Worm (Caenorhabditis elegans) whole organism, L4 larva: Measurements from ENCODE around the gene Y53F4B.62.

ENCODE experiments used
- F49E8.2 ChIP-seq: sonication (generic microtip); optimal IDR thresholded peaks from 2 replicates; lab custom pipeline; 2016; ENCODE audit warnings: missing compliant biosample characterization, mild to moderate bottlenecking, missing genetic modification characterization, borderline replicate concordance
- T20F7.1 ChIP-seq: fragments of 200-800 bp; sonication (Bioruptor generic); optimal IDR thresholded peaks from 2 replicates; lab custom pipeline; 2018; ENCODE audit warnings: mild to moderate bottlenecking, missing genetic modification characterization, missing compliant biosample characterization
- arid-1 ChIP-seq: fragments of 200-800 bp; sonication (Bioruptor generic); conservative IDR thresholded peaks from 2 replicates; pipeline ENCODE4 v1.3.6; 2022; ENCODE audit warnings: missing genetic modification reagents, missing genetic modification characterization, missing compliant biosample characterization
- ceh-28 ChIP-seq: fragments of 150-350 bp; optimal IDR thresholded peaks from 2 replicates; lab custom pipeline; 2014; ENCODE audit warnings: missing biosample characterization, missing genetic modification reagents, missing genetic modification characterization
- ceh-82 ChIP-seq: sonication (generic microtip); optimal IDR thresholded peaks from 2 replicates; lab custom pipeline; 2017; ENCODE audit warnings: missing biosample characterization, missing genetic modification characterization
- ces-1 ChIP-seq: fragments of 150-350 bp; sonication (generic microtip); optimal IDR thresholded peaks from 4 replicates; lab custom pipeline; 2014; ENCODE audit warnings: missing biosample characterization, missing genetic modification reagents, missing genetic modification characterization
- gei-8 ChIP-seq: fragments of 200-800 bp; sonication (Bioruptor generic); optimal IDR thresholded peaks from 2 replicates; lab custom pipeline; 2018; ENCODE audit warnings: mild to moderate bottlenecking, missing genetic modification characterization, missing compliant biosample characterization
- mdl-1 ChIP-seq, 2 experiments: fragments of 150-350 bp in 1 of 2; sonication (generic microtip) in 1 of 2; optimal IDR thresholded peaks; 2 replicates each; lab custom pipeline; 2014 to 2017; ENCODE audit warnings: missing biosample characterization in 2 of 2, missing genetic modification characterization in 2 of 2
- nhr-28 ChIP-seq: fragments of 150-350 bp; optimal IDR thresholded peaks from 2 replicates; lab custom pipeline; 2014; ENCODE audit warnings: missing biosample characterization, missing genetic modification characterization
- nhr-77 ChIP-seq: fragments of 150-350 bp; optimal IDR thresholded peaks from 2 replicates; lab custom pipeline; 2014; ENCODE audit warnings: missing biosample characterization, missing genetic modification characterization
- snpc-4 ChIP-seq: fragments of 150-350 bp; optimal IDR thresholded peaks from 2 replicates; lab custom pipeline; 2014; ENCODE audit warnings: missing biosample characterization, missing genetic modification characterization

- TF ChIP-seq gei-8 (GFP tag; lab: Kevin White, UChicago) (no peak), nhr-77 (tag; lab: Kevin White, UChicago) (no peak), nhr-28 (tag; lab: Kevin White, UChicago) (no peak), T20F7.1 (no peak), ceh-82 (tag; lab: Kevin White, UChicago) (no peak), snpc-4 (tag; lab: Kevin White, UChicago) (no peak), arid-1 (GFP tag; lab: Robert Waterston, UW) (no peak), F49E8.2 (tag; lab: Kevin White, UChicago) (no peak), ces-1 (no peak), mdl-1 (tag; optimal IDR thresholded peaks at IDR 0.05; lab: Kevin White, UChicago) (no peak), ceh-28 (no peak)
Observed at ce11 chrII:15084170-15084569, 46.2 kb downstream of the Y53F4B.62 start, which contains the start of gene Y53F4B.20.
